Fruit fly (Drosophila melanogaster) whole organism: Measurements from ENCODE around the gene Tdh.

ENCODE experiments used
- CG8478 ChIP-seq: fragments of >200 bp; optimal IDR thresholded peaks from 2 replicates; lab custom pipeline; 2018; ENCODE audit warnings: inconsistent platforms
- Dll ChIP-seq: fragments of >200 bp; optimal IDR thresholded peaks from 2 replicates; lab custom pipeline; 2017
- pan ChIP-seq: fragments of >200 bp; optimal IDR thresholded peaks from 2 replicates; lab custom pipeline; 2017
- psq ChIP-seq: fragments of >200 bp; optimal IDR thresholded peaks from 2 replicates; lab custom pipeline; 2017

- TF ChIP-seq pan (lab: Kevin White, UChicago) = no peak
- no peak for TF ChIP-seq psq (lab: Kevin White, UChicago)
- no peak for TF ChIP-seq CG8478 (lab: Kevin White, UChicago)
- TF ChIP-seq Dll (lab: Kevin White, UChicago) = no peak
Measured at dm6 chr3L:20432297-20432696, 34.4 kb upstream of the Tdh start, which contains the start of the genes Las and Psn.
